Worm (Caenorhabditis elegans): ENCODE data around the gene gcy-37.

ce11 chrIV:2162256-2162655 is 3.3 kb upstream of the gcy-37 start:
- no peak for TF ChIP-seq lin-40 (tag; optimal IDR thresholded peaks at IDR 0.05)
- TF ChIP-seq hlh-26 (GFP tag; conservative IDR thresholded peaks at IDR 0.05) = no peak
- TF ChIP-seq ztf-26 (tag; optimal IDR thresholded peaks at IDR 0.05) = no peak
- TF ChIP-seq Y79H2A.3 (GFP tag; conservative IDR thresholded peaks at IDR 0.05) = no peak
